Fruit fly (Drosophila melanogaster) whole organism, embryonic: ENCODE data around the gene Ac13E.

Source experiments
- CG11093 ChIP-seq: fragments of 200-800 bp; sonication (Bioruptor generic); IDR thresholded peaks from 3 replicates; pipeline ENCODE4 v1.3.6; 2022; ENCODE audit warnings: missing biosample characterization, missing genetic modification characterization
- CG11456 ChIP-seq: fragments of 200-800 bp; sonication (Bioruptor generic); IDR thresholded peaks from 3 replicates; pipeline ENCODE4 v1.3.6; 2022; ENCODE audit warnings: missing biosample characterization, missing genetic modification characterization
- CG11504 ChIP-seq: fragments of 200-800 bp; sonication (Bioruptor generic); optimal IDR thresholded peaks from 3 replicates; lab custom pipeline; 2019; ENCODE audit warnings: missing biosample characterization, mild to moderate bottlenecking, missing genetic modification characterization, moderate library complexity
- CG12659 ChIP-seq: fragments of 200-800 bp; sonication (Bioruptor generic); optimal IDR thresholded peaks from 3 replicates; lab custom pipeline; 2017; ENCODE audit warnings: mild to moderate bottlenecking, missing biosample characterization, missing genetic modification reagents, missing genetic modification characterization
- CG14014 ChIP-seq: fragments of 200-800 bp; sonication (Bioruptor generic); IDR thresholded peaks from 2 replicates; pipeline ENCODE4 v1.3.6; 2022; ENCODE audit warnings: missing biosample characterization, missing genetic modification characterization
- CG14965 ChIP-seq: fragments of 200-800 bp; sonication (Bioruptor generic); optimal IDR thresholded peaks from 2 replicates; lab custom pipeline; 2016; ENCODE audit warnings: missing biosample characterization, missing genetic modification characterization, borderline replicate concordance
- CG15269 ChIP-seq: fragments of 200-800 bp; sonication (Bioruptor generic); optimal IDR thresholded peaks from 2 replicates; lab custom pipeline; 2018; ENCODE audit warnings: missing biosample characterization, mild to moderate bottlenecking, missing genetic modification characterization, moderate library complexity
- CG17359 ChIP-seq: fragments of 200-800 bp; sonication (Bioruptor generic); optimal IDR thresholded peaks from 3 replicates; lab custom pipeline; 2018; ENCODE audit warnings: missing biosample characterization, mild to moderate bottlenecking, missing genetic modification characterization, moderate library complexity
- CG18599 ChIP-seq: fragments of 200-800 bp; sonication (Bioruptor generic); optimal IDR thresholded peaks from 3 replicates; lab custom pipeline; 2017; ENCODE audit warnings: missing biosample characterization, missing genetic modification characterization, mild to moderate bottlenecking, moderate library complexity, missing genetic modification reagents
- CG2678 ChIP-seq: fragments of 200-800 bp; sonication (Bioruptor generic); optimal IDR thresholded peaks from 3 replicates; lab custom pipeline; 2019; ENCODE audit warnings: missing biosample characterization, mild to moderate bottlenecking, missing genetic modification characterization, moderate library complexity
- CG2875 ChIP-seq: fragments of 200-800 bp; sonication (Bioruptor generic); optimal IDR thresholded peaks from 2 replicates; lab custom pipeline; 2017; ENCODE audit warnings: missing biosample characterization, mild to moderate bottlenecking, missing genetic modification characterization, missing genetic modification reagents
- CG30020 ChIP-seq: fragments of 200-800 bp; optimal IDR thresholded peaks from 2 replicates; lab custom pipeline; 2019; ENCODE audit warnings: missing biosample characterization, mild to moderate bottlenecking, missing genetic modification characterization, moderate library complexity
- CG30431 ChIP-seq: fragments of 200-800 bp; sonication (Bioruptor generic); optimal IDR thresholded peaks from 2 replicates; lab custom pipeline; 2017; ENCODE audit warnings: missing biosample characterization, missing genetic modification characterization
- CG31224 ChIP-seq: fragments of 200-800 bp; sonication (Bioruptor generic); IDR thresholded peaks from 2 replicates; pipeline ENCODE4 v1.3.6; 2022; ENCODE audit warnings: missing biosample characterization, missing genetic modification characterization
- CG31365 ChIP-seq: fragments of 200-800 bp; sonication (Bioruptor generic); optimal IDR thresholded peaks from 2 replicates; lab custom pipeline; 2018; ENCODE audit warnings: missing biosample characterization, mild to moderate bottlenecking, missing genetic modification characterization
- CG43689 ChIP-seq: fragments of 200-800 bp; sonication (Bioruptor generic); IDR thresholded peaks from 2 replicates; pipeline ENCODE4 v1.3.6; 2022; ENCODE audit warnings: missing biosample characterization, missing genetic modification characterization
- CG4404 ChIP-seq: fragments of 200-800 bp; sonication (Bioruptor generic); IDR thresholded peaks from 2 replicates; pipeline ENCODE4 v1.3.6; 2022; ENCODE audit warnings: missing biosample characterization, missing genetic modification characterization
- CG7372 ChIP-seq: fragments of 200-800 bp; sonication (Bioruptor generic); IDR thresholded peaks from 2 replicates; pipeline ENCODE4 v1.3.6; 2022; ENCODE audit warnings: missing biosample characterization, missing genetic modification characterization
- CG8290 ChIP-seq, 3 experiments: fragments of 200-800 bp; sonication (Bioruptor generic); optimal IDR thresholded peaks; 2 replicates each; lab custom pipeline; 2016 to 2019; ENCODE audit warnings: missing biosample characterization in 3 of 3, missing genetic modification characterization in 3 of 3, mild to moderate bottlenecking in 2 of 3, moderate library complexity in 1 of 3
- CG8388 ChIP-seq: fragments of 200-800 bp; sonication (Bioruptor generic); optimal IDR thresholded peaks from 2 replicates; lab custom pipeline; 2019; ENCODE audit warnings: missing biosample characterization, mild to moderate bottlenecking, missing genetic modification characterization, moderate library complexity
- CG9727 ChIP-seq: fragments of 200-800 bp; sonication (Bioruptor generic); optimal IDR thresholded peaks from 3 replicates; lab custom pipeline; 2017; ENCODE audit warnings: missing biosample characterization, mild to moderate bottlenecking, missing genetic modification characterization
- CG9817 ChIP-seq: fragments of 200-800 bp; sonication (Bioruptor generic); optimal IDR thresholded peaks from 2 replicates; lab custom pipeline; 2018; ENCODE audit warnings: missing biosample characterization, mild to moderate bottlenecking, missing genetic modification characterization, moderate library complexity
- CTCF ChIP-seq: fragments of 200-800 bp; sonication (Bioruptor generic); optimal IDR thresholded peaks from 2 replicates; lab custom pipeline; 2017; ENCODE audit warnings: missing biosample characterization, mild to moderate bottlenecking, missing genetic modification characterization, moderate library complexity
- Drgx ChIP-seq: fragments of 200-800 bp; sonication (Bioruptor generic); IDR thresholded peaks from 2 replicates; pipeline ENCODE4 v1.3.6; 2022; ENCODE audit warnings: missing biosample characterization, missing genetic modification characterization
- Fer3 ChIP-seq: fragments of 200-800 bp; sonication (Bioruptor generic); optimal IDR thresholded peaks from 2 replicates; lab custom pipeline; 2018; ENCODE audit warnings: missing biosample characterization, mild to moderate bottlenecking, missing genetic modification characterization, moderate library complexity
- Gsc ChIP-seq: fragments of 200-800 bp; sonication (Bioruptor generic); IDR thresholded peaks from 2 replicates; pipeline ENCODE4 v1.3.6; 2022; ENCODE audit warnings: missing biosample characterization, missing genetic modification characterization
- H15 ChIP-seq: fragments of 200-800 bp; sonication (Bioruptor generic); IDR thresholded peaks from 3 replicates; pipeline ENCODE4 v1.3.6; 2022; ENCODE audit warnings: missing biosample characterization, missing genetic modification characterization
- Hsf ChIP-seq: fragments of 200-800 bp; sonication (Bioruptor generic); optimal IDR thresholded peaks from 3 replicates; lab custom pipeline; 2016; ENCODE audit warnings: missing biosample characterization, missing genetic modification characterization
- Lhr ChIP-seq: fragments of 200-800 bp; sonication (Bioruptor generic); optimal IDR thresholded peaks from 3 replicates; lab custom pipeline; 2017; ENCODE audit warnings: mild to moderate bottlenecking, missing biosample characterization, missing genetic modification reagents, missing genetic modification characterization
- Lpt ChIP-seq: fragments of >200 bp; optimal IDR thresholded peaks from 2 replicates; lab custom pipeline; 2018; ENCODE audit warnings: missing biosample characterization, missing genetic modification characterization
- Nf-YB ChIP-seq: fragments of 200-800 bp; sonication (Bioruptor generic); optimal IDR thresholded peaks from 3 replicates; lab custom pipeline; 2019; ENCODE audit warnings: missing biosample characterization, mild to moderate bottlenecking, missing genetic modification characterization, moderate library complexity
- Stat92E ChIP-seq, 3 experiments: fragments of >200 bp in 2 of 3; fragments of 200-800 bp in 1 of 3; sonication (Bioruptor generic) in 1 of 3; optimal IDR thresholded peaks; 2 replicates each; lab custom pipeline; 2017 to 2019; ENCODE audit warnings: missing biosample characterization in 3 of 3, missing genetic modification characterization in 3 of 3, mild to moderate bottlenecking in 1 of 3, moderate library complexity in 1 of 3
- bigmax ChIP-seq: fragments of 200-800 bp; sonication (Bioruptor generic); optimal IDR thresholded peaks from 2 replicates; lab custom pipeline; 2018; ENCODE audit warnings: missing biosample characterization, mild to moderate bottlenecking, missing genetic modification characterization
- corto ChIP-seq: fragments of 200-800 bp; sonication (Bioruptor generic); optimal IDR thresholded peaks from 2 replicates; lab custom pipeline; 2016; ENCODE audit warnings: missing biosample characterization, mild to moderate bottlenecking, missing genetic modification characterization, moderate library complexity
- dysf ChIP-seq: fragments of 200-800 bp; sonication (Bioruptor generic); IDR thresholded peaks from 3 replicates; pipeline ENCODE4 v1.3.6; 2022; ENCODE audit warnings: missing biosample characterization, missing genetic modification characterization
- hth ChIP-seq: fragments of >200 bp; optimal IDR thresholded peaks from 2 replicates; lab custom pipeline; 2017; ENCODE audit warnings: inconsistent platforms
- peb ChIP-seq: fragments of 200-800 bp; sonication (Bioruptor generic); IDR thresholded peaks from 2 replicates; pipeline ENCODE4 v1.3.6; 2022; ENCODE audit warnings: missing biosample characterization, missing genetic modification characterization
- pfk ChIP-seq: fragments of 200-800 bp; sonication (Bioruptor generic); optimal IDR thresholded peaks from 2 replicates; lab custom pipeline; 2018; ENCODE audit warnings: missing biosample characterization, mild to moderate bottlenecking, missing genetic modification characterization, moderate library complexity
- phol ChIP-seq: fragments of 200-800 bp; sonication (Bioruptor generic); optimal IDR thresholded peaks from 3 replicates; lab custom pipeline; 2018; ENCODE audit warnings: missing biosample characterization, mild to moderate bottlenecking, missing genetic modification characterization, moderate library complexity
- pita ChIP-seq: fragments of 200-800 bp; sonication (Bioruptor generic); optimal IDR thresholded peaks from 2 replicates; lab custom pipeline; 2017; ENCODE audit warnings: missing biosample characterization, mild to moderate bottlenecking, missing genetic modification characterization
- so ChIP-seq: fragments of 200-800 bp; sonication (Bioruptor generic); IDR thresholded peaks from 3 replicates; pipeline ENCODE4 v1.3.6; 2022; ENCODE audit warnings: missing biosample characterization, missing genetic modification characterization
- sob ChIP-seq: fragments of 200-800 bp; sonication (Bioruptor generic); IDR thresholded peaks from 2 replicates; pipeline ENCODE4 v1.3.6; 2022; ENCODE audit warnings: missing biosample characterization, missing genetic modification characterization
- sqz ChIP-seq: fragments of 200-800 bp; sonication (Bioruptor generic); optimal IDR thresholded peaks from 3 replicates; lab custom pipeline; 2018; ENCODE audit warnings: missing biosample characterization, mild to moderate bottlenecking, missing genetic modification characterization
- tap ChIP-seq: fragments of 200-800 bp; optimal IDR thresholded peaks from 3 replicates; lab custom pipeline; 2019; ENCODE audit warnings: missing biosample characterization, mild to moderate bottlenecking, missing genetic modification characterization, moderate library complexity
- tll ChIP-seq, 2 experiments: fragments of 200-800 bp in 1 of 2; fragments of >200 bp in 1 of 2; sonication (Bioruptor generic) in 1 of 2; optimal IDR thresholded peaks; 2 replicates each; lab custom pipeline; 2017 to 2019; ENCODE audit warnings: missing biosample characterization in 2 of 2, missing genetic modification characterization in 2 of 2, mild to moderate bottlenecking in 1 of 2, moderate library complexity in 1 of 2
- vfl ChIP-seq: fragments of 200-800 bp; sonication (Bioruptor generic); optimal IDR thresholded peaks from 2 replicates; lab custom pipeline; 2016; ENCODE audit warnings: missing biosample characterization, missing genetic modification characterization
- wdn ChIP-seq: fragments of 200-800 bp; sonication (Bioruptor generic); IDR thresholded peaks from 2 replicates; pipeline ENCODE4 v1.3.6; 2022; ENCODE audit warnings: missing biosample characterization, missing genetic modification characterization

Ac13E gene

dm6 chrX:15602438-15602837 lies 48.4 kb upstream of the Ac13E start (continued):
- peak; percentile 21; the same call in 1 of the 2 replicates for TF ChIP-seq CG14014
- no peak for TF ChIP-seq Hsf
- no peak for TF ChIP-seq vfl (GFP tag; lab: Kevin White, UChicago)
- TF ChIP-seq CG8290 (GFP tag; optimal IDR thresholded peaks at IDR 0.05; lab: Kevin White, UChicago): no peak
- peak in 1 of 2 experiments; percentile 75 for TF ChIP-seq CG8290 (tag; optimal IDR thresholded peaks at IDR 0.05; lab: Kevin White, UChicago)
- TF ChIP-seq CG2875 (GFP tag; lab: Kevin White, UChicago): no peak
- TF ChIP-seq CG14965 (GFP tag; lab: Kevin White, UChicago): no peak
- TF ChIP-seq CG30020 (tag; lab: Kevin White, UChicago): no peak
- no peak for TF ChIP-seq Fer3 (tag; lab: Kevin White, UChicago)
- TF ChIP-seq CG11456: 0 out of 3 replicates have a peak, but pooled peaks have one; percentile 3
- TF ChIP-seq Drgx (GFP tag; lab: Robert Waterston, UW): no peak
- no peak for TF ChIP-seq Lpt (GFP tag; lab: Kevin White, UChicago)
- no peak for TF ChIP-seq Stat92E (GFP tag; optimal IDR thresholded peaks at IDR 0.05; lab: Kevin White, UChicago)
- peak; percentile 24 for TF ChIP-seq CG18599 (GFP tag; lab: Kevin White, UChicago)
- 0 out of 3 replicates have a peak, but pooled peaks have one; percentile 28 for TF ChIP-seq so (GFP tag; lab: Robert Waterston, UW)
- TF ChIP-seq CG9817 (tag; lab: Kevin White, UChicago): peak; percentile 9
- TF ChIP-seq CG11504 (tag; lab: Kevin White, UChicago): peak; percentile 6
- no peak for TF ChIP-seq CG9727 (GFP tag; lab: Kevin White, UChicago)
- TF ChIP-seq sob (GFP tag; lab: Robert Waterston, UW): 0 out of 2 replicates have a peak, but pooled peaks have one; percentile 21
- TF ChIP-seq CG11093: no peak
- no peak for TF ChIP-seq Lhr
- peak; percentile 40 for TF ChIP-seq CG2678
- no peak for TF ChIP-seq H15 (GFP tag; lab: Robert Waterston, UW)
- no peak for TF ChIP-seq CG8388
- no peak for TF ChIP-seq pfk (GFP tag; lab: Kevin White, UChicago)
- 0 out of 2 replicates have a peak, but pooled peaks have one; percentile 24 for TF ChIP-seq wdn (GFP tag; lab: Robert Waterston, UW)
- no peak for TF ChIP-seq CG31365 (tag; lab: Kevin White, UChicago)
- 0 out of 3 replicates have a peak, but pooled peaks have one; percentile 23 for TF ChIP-seq dysf
- TF ChIP-seq phol (tag; lab: Kevin White, UChicago): no peak
- TF ChIP-seq tll (GFP tag; optimal IDR thresholded peaks at IDR 0.05; lab: Kevin White, UChicago): no peak
- no peak for TF ChIP-seq CG7372 (GFP tag; lab: Robert Waterston, UW)
- TF ChIP-seq CG4404: no peak
- no peak for TF ChIP-seq peb (GFP tag; lab: Robert Waterston, UW)
- peak; percentile 6 for TF ChIP-seq CG12659 (GFP tag; lab: Kevin White, UChicago)
- TF ChIP-seq sqz (GFP tag; lab: Kevin White, UChicago): no peak
- no peak for TF ChIP-seq bigmax
- 0 out of 2 replicates have a peak, but pooled peaks have one; percentile 8 for TF ChIP-seq CG43689 (GFP tag; lab: Robert Waterston, UW)
- TF ChIP-seq CTCF: no peak
- no peak for TF ChIP-seq tap (tag; lab: Kevin White, UChicago)
- TF ChIP-seq Nf-YB (GFP tag; lab: Kevin White, UChicago): no peak
- no peak for TF ChIP-seq CG31224
- TF ChIP-seq corto (GFP tag; lab: Kevin White, UChicago): no peak
- TF ChIP-seq pita: no peak
- no peak for TF ChIP-seq CG30431
- no peak for TF ChIP-seq Gsc (GFP tag; lab: Robert Waterston, UW)
- TF ChIP-seq hth: no peak
- peak; percentile 26 for TF ChIP-seq CG17359 (tag; lab: Kevin White, UChicago)
- TF ChIP-seq CG15269 (tag; lab: Kevin White, UChicago): peak; percentile 11
